Fruit fly (Drosophila melanogaster): ENCODE results near the gene MED30.

DNA sequence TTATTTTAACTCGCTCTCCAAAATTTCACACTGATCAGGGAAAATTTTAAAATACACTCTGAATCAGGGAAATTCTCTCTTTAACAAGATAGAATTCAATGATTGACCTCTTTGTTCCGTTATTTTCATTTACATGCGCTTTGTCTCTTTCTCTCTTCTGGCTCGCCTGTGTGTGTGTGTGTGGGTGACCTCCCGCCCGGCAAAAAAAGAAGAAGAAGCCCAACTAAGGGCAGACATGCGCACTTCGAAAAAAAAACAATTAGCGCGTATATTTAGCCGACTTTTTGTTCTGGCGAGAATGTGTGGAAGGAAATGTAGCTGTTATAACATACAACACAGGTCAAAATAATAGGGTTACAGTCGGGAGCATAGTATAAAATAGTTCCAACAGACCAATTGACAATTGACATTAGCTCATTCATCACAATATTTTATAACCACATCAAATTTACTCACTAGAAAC, 28.6 kb upstream of the MED30 start, which contains the start of gene CG3386:
- no peak for TF ChIP-seq CG8478 (optimal IDR thresholded peaks at IDR 0.05)
- TF ChIP-seq CTCF (optimal IDR thresholded peaks at IDR 0.05): no peak
